Worm (Caenorhabditis elegans) whole organism, L1 larva: ENCODE results near the gene R04B5.11.

Experiments
- ama-1 ChIP-seq: fragments of 150-350 bp; optimal IDR thresholded peaks from 2 replicates; lab custom pipeline; 2014
- elt-3 ChIP-seq, 6 experiments: fragments of 150-350 bp in 1 of 6; sonication (generic microtip); optimal IDR thresholded peaks; 2 replicates each; lab custom pipeline; 2017 to 2018; ENCODE audit warnings: missing biosample characterization in 6 of 6, missing genetic modification characterization in 6 of 6, inconsistent platforms in 1 of 6
- ets-5 ChIP-seq: fragments of 200-800 bp; sonication (Bioruptor generic); IDR thresholded peaks from 2 replicates; pipeline ENCODE4 v1.3.6; 2022; ENCODE audit warnings: missing genetic modification characterization, missing compliant biosample characterization
- isw-1 ChIP-seq: fragments of 200-800 bp; sonication (Bioruptor generic); IDR thresholded peaks from 2 replicates; pipeline ENCODE4 v1.3.6; 2022; ENCODE audit warnings: missing genetic modification characterization, missing compliant biosample characterization
- lin-13 ChIP-seq: fragments of 150-350 bp; optimal IDR thresholded peaks from 2 replicates; lab custom pipeline; 2014; ENCODE audit warnings: missing biosample characterization, missing genetic modification reagents, missing genetic modification characterization
- lin-15B ChIP-seq: fragments of 150-350 bp; sonication (generic microtip); optimal IDR thresholded peaks from 3 replicates; lab custom pipeline; 2014; ENCODE audit warnings: missing biosample characterization, missing genetic modification characterization
- lin-35 ChIP-seq, 2 experiments: fragments of 150-350 bp; optimal IDR thresholded peaks; 2 replicates each; lab custom pipeline; 2014; ENCODE audit warnings: missing biosample characterization in 2 of 2, missing genetic modification characterization in 2 of 2, missing genetic modification reagents in 2 of 2
- lsy-2 ChIP-seq, 2 experiments: fragments of 150-350 bp; optimal IDR thresholded peaks; 2 replicates each; lab custom pipeline; 2014; ENCODE audit warnings: missing biosample characterization in 2 of 2, missing genetic modification characterization in 2 of 2
- mep-1 ChIP-seq: fragments of 150-350 bp; optimal IDR thresholded peaks from 2 replicates; lab custom pipeline; 2014; ENCODE audit warnings: missing biosample characterization, missing genetic modification characterization
- nhr-85 ChIP-seq: sonication (generic microtip); peaks from one replicate; lab custom pipeline; 2016; ENCODE audit warnings: missing genetic modification characterization, inconsistent platforms, missing compliant biosample characterization
- unc-30 ChIP-seq: sonication (generic microtip); optimal IDR thresholded peaks from 2 replicates; lab custom pipeline; 2017; ENCODE audit warnings: missing biosample characterization, missing genetic modification characterization
- vab-15 ChIP-seq: sonication (generic microtip); optimal IDR thresholded peaks from 2 replicates; lab custom pipeline; 2017; ENCODE audit warnings: missing genotype, mild to moderate bottlenecking, missing genetic modification characterization, missing compliant biosample characterization
- xbp-1 ChIP-seq: sonication (generic microtip); optimal IDR thresholded peaks from 2 replicates; lab custom pipeline; 2016; ENCODE audit warnings: missing genetic modification characterization, missing compliant biosample characterization

- TF ChIP-seq isw-1: no peak
- TF ChIP-seq lin-35 (GFP tag; optimal IDR thresholded peaks at IDR 0.05; lab: Kevin White, UChicago): no peak
- TF ChIP-seq lsy-2 (tag; optimal IDR thresholded peaks at IDR 0.05; lab: Kevin White, UChicago): no peak
- TF ChIP-seq lin-13 (GFP tag; lab: Kevin White, UChicago): no peak
- no peak for TF ChIP-seq unc-30 (tag; lab: Kevin White, UChicago)
- no peak for TF ChIP-seq elt-3 (tag; optimal IDR thresholded peaks at IDR 0.05; lab: Kevin White, UChicago)
- TF ChIP-seq mep-1 (tag; lab: Kevin White, UChicago): no peak
- TF ChIP-seq xbp-1 (tag; lab: Kevin White, UChicago): no peak
- no peak for TF ChIP-seq ama-1 (lab: Kevin White, UChicago)
- no peak for TF ChIP-seq nhr-85 (tag; lab: Kevin White, UChicago)
- TF ChIP-seq ets-5 (GFP tag; lab: Robert Waterston, UW): no peak
- no peak for TF ChIP-seq lin-15B (tag; lab: Kevin White, UChicago)
- TF ChIP-seq vab-15 (tag; lab: Kevin White, UChicago): no peak
Observed at ce11 chrV:10104785-10105310, 13.8 kb upstream of the R04B5.11 start, which contains the start of gene ugt-17.
